Fruit fly (Drosophila melanogaster) whole organism, embryonic: Measurements from ENCODE around the gene eys.

Experiments used
- ATbp ChIP-seq: fragments of 200-800 bp; sonication (Bioruptor generic); optimal IDR thresholded peaks from 2 replicates; lab custom pipeline; 2017; ENCODE audit warnings: missing biosample characterization, mild to moderate bottlenecking, missing genetic modification characterization, missing genetic modification reagents
- Bdp1 ChIP-seq: fragments of 200-800 bp; sonication (Bioruptor generic); optimal IDR thresholded peaks from 3 replicates; lab custom pipeline; 2016; ENCODE audit warnings: missing biosample characterization, missing genetic modification characterization
- Bgb ChIP-seq: fragments of 200-800 bp; sonication (Bioruptor generic); IDR thresholded peaks from 2 replicates; pipeline ENCODE4 v1.3.6; 2022; ENCODE audit warnings: missing biosample characterization, missing genetic modification characterization; ENCODE audit not compliant: partially characterized antibody
- Blimp-1 ChIP-seq: fragments of 200-800 bp; sonication (Bioruptor generic); optimal IDR thresholded peaks from 3 replicates; lab custom pipeline; 2018; ENCODE audit warnings: missing biosample characterization, missing genetic modification characterization, mild to moderate bottlenecking, moderate library complexity, missing genetic modification reagents
- CG10543 ChIP-seq: fragments of 200-800 bp; sonication (Bioruptor generic); optimal IDR thresholded peaks from 3 replicates; lab custom pipeline; 2017; ENCODE audit warnings: missing biosample characterization, mild to moderate bottlenecking, missing genetic modification characterization, moderate library complexity
- CG10565 ChIP-seq: fragments of 200-800 bp; sonication (Bioruptor generic); optimal IDR thresholded peaks from 3 replicates; lab custom pipeline; 2016; ENCODE audit warnings: missing biosample characterization, mild to moderate bottlenecking, missing genetic modification characterization
- CG12071 ChIP-seq: fragments of 200-800 bp; sonication (Bioruptor generic); optimal IDR thresholded peaks from 3 replicates; lab custom pipeline; 2018; ENCODE audit warnings: missing biosample characterization, mild to moderate bottlenecking, missing genetic modification characterization
- CG13123 ChIP-seq: fragments of 200-800 bp; sonication (Bioruptor generic); optimal IDR thresholded peaks from 2 replicates; lab custom pipeline; 2016; ENCODE audit warnings: missing biosample characterization, missing genetic modification characterization
- CG14667 ChIP-seq: fragments of 200-800 bp; sonication (Bioruptor generic); IDR thresholded peaks from 2 replicates; pipeline ENCODE4 v1.3.6; 2022; ENCODE audit warnings: missing biosample characterization, missing genetic modification characterization
- CG15073 ChIP-seq: fragments of 200-800 bp; sonication (Bioruptor generic); optimal IDR thresholded peaks from 2 replicates; lab custom pipeline; 2016; ENCODE audit warnings: missing biosample characterization, missing genetic modification characterization
- CG15696 ChIP-seq: fragments of 200-800 bp; sonication (Bioruptor generic); optimal IDR thresholded peaks from 2 replicates; lab custom pipeline; 2019; ENCODE audit warnings: missing biosample characterization, mild to moderate bottlenecking, missing genetic modification characterization, moderate library complexity
- CG16779 ChIP-seq: fragments of 200-800 bp; sonication (Bioruptor generic); IDR thresholded peaks from 2 replicates; pipeline ENCODE4 v1.3.6; 2022; ENCODE audit warnings: missing biosample characterization, missing genetic modification characterization
- CG2199 ChIP-seq: fragments of 200-800 bp; sonication (Bioruptor generic); IDR thresholded peaks from 3 replicates; pipeline ENCODE4 v1.3.6; 2022; ENCODE audit warnings: missing biosample characterization, missing genetic modification characterization
- CG3838 ChIP-seq: fragments of 200-800 bp; sonication (Bioruptor generic); optimal IDR thresholded peaks from 3 replicates; lab custom pipeline; 2016; ENCODE audit warnings: missing biosample characterization, missing genetic modification characterization
- CG4424 ChIP-seq: fragments of 200-800 bp; sonication (Bioruptor generic); optimal IDR thresholded peaks from 3 replicates; lab custom pipeline; 2016; ENCODE audit warnings: missing biosample characterization, missing genetic modification characterization
- CG6175 ChIP-seq: fragments of 200-800 bp; sonication (Bioruptor generic); IDR thresholded peaks from 3 replicates; pipeline ENCODE4 v1.3.6; 2022; ENCODE audit warnings: missing biosample characterization, missing genetic modification characterization
- CG6765 ChIP-seq: fragments of 200-800 bp; sonication (Bioruptor generic); optimal IDR thresholded peaks from 3 replicates; lab custom pipeline; 2017; ENCODE audit warnings: missing biosample characterization, mild to moderate bottlenecking, missing genetic modification characterization
- D ChIP-seq, 2 experiments: fragments of 200-800 bp in 1 of 2; fragments of >200 bp in 1 of 2; sonication (Bioruptor generic) in 1 of 2; optimal IDR thresholded peaks; 2 replicates in 1 of 2; 3 replicates in 1 of 2; lab custom pipeline; 2017; ENCODE audit warnings: mild to moderate bottlenecking in 1 of 2, missing biosample characterization in 1 of 2, missing genetic modification characterization in 1 of 2, missing genetic modification reagents in 1 of 2
- Deaf1 ChIP-seq: fragments of 200-800 bp; optimal IDR thresholded peaks from 3 replicates; lab custom pipeline; 2019; ENCODE audit warnings: missing biosample characterization, mild to moderate bottlenecking, missing genetic modification characterization, moderate library complexity
- Elba2 ChIP-seq: fragments of 200-800 bp; sonication (Bioruptor generic); optimal IDR thresholded peaks from 3 replicates; lab custom pipeline; 2016; ENCODE audit warnings: missing biosample characterization, missing genetic modification characterization
- Hr78 ChIP-seq, 2 experiments: fragments of 200-800 bp in 1 of 2; fragments of >200 bp in 1 of 2; sonication (Bioruptor generic) in 1 of 2; optimal IDR thresholded peaks; 2 replicates each; lab custom pipeline; 2017 to 2019; ENCODE audit warnings: missing biosample characterization in 2 of 2, missing genetic modification characterization in 2 of 2, mild to moderate bottlenecking in 1 of 2, moderate library complexity in 1 of 2
- MESR4 ChIP-seq: fragments of 200-800 bp; sonication (Bioruptor generic); optimal IDR thresholded peaks from 2 replicates; lab custom pipeline; 2018; ENCODE audit warnings: missing biosample characterization, mild to moderate bottlenecking, missing genetic modification characterization, moderate library complexity
- Max ChIP-seq: fragments of 200-800 bp; sonication (Bioruptor generic); optimal IDR thresholded peaks from 2 replicates; lab custom pipeline; 2016; ENCODE audit warnings: missing biosample characterization, mild to moderate bottlenecking, missing genetic modification characterization
- Pdp1 ChIP-seq, 2 experiments: fragments of 200-800 bp; sonication (Bioruptor generic); optimal IDR thresholded peaks; 3 replicates each; lab custom pipeline; 2016; ENCODE audit warnings: missing biosample characterization in 2 of 2, missing genetic modification characterization in 2 of 2, mild to moderate bottlenecking in 1 of 2, moderate library complexity in 1 of 2
- Scr ChIP-seq: fragments of 200-800 bp; sonication (Bioruptor generic); IDR thresholded peaks from 2 replicates; pipeline ENCODE4 v1.3.6; 2022; ENCODE audit warnings: missing biosample characterization, missing genetic modification characterization; ENCODE audit not compliant: partially characterized antibody
- Sin3A ChIP-seq: fragments of >200 bp; optimal IDR thresholded peaks from 2 replicates; lab custom pipeline; 2018
- Six4 ChIP-seq: fragments of 200-800 bp; sonication (Bioruptor generic); optimal IDR thresholded peaks from 2 replicates; lab custom pipeline; 2016; ENCODE audit warnings: missing biosample characterization, missing genetic modification characterization
- Sox102F ChIP-seq: fragments of 200-800 bp; sonication (Bioruptor generic); optimal IDR thresholded peaks from 2 replicates; lab custom pipeline; 2018; ENCODE audit warnings: missing biosample characterization, mild to moderate bottlenecking, missing genetic modification characterization, moderate library complexity
- Vsx1 ChIP-seq: fragments of 200-800 bp; sonication (Bioruptor generic); optimal IDR thresholded peaks from 2 replicates; lab custom pipeline; 2017; ENCODE audit warnings: missing biosample characterization, mild to moderate bottlenecking, missing genetic modification characterization, missing genetic modification reagents
- YL-1 ChIP-seq: fragments of 200-800 bp; sonication (Bioruptor generic); optimal IDR thresholded peaks from 3 replicates; lab custom pipeline; 2017; ENCODE audit warnings: missing biosample characterization, mild to moderate bottlenecking, missing genetic modification characterization
- bigmax ChIP-seq: fragments of 200-800 bp; sonication (Bioruptor generic); optimal IDR thresholded peaks from 2 replicates; lab custom pipeline; 2018; ENCODE audit warnings: missing biosample characterization, mild to moderate bottlenecking, missing genetic modification characterization
- btn ChIP-seq: fragments of 200-800 bp; sonication (Bioruptor generic); optimal IDR thresholded peaks from 2 replicates; lab custom pipeline; 2016; ENCODE audit warnings: missing biosample characterization, missing genetic modification characterization
- dmrt11E ChIP-seq: fragments of 200-800 bp; sonication (Bioruptor generic); optimal IDR thresholded peaks from 3 replicates; lab custom pipeline; 2018; ENCODE audit warnings: missing biosample characterization, mild to moderate bottlenecking, missing genetic modification characterization, moderate library complexity
- esg ChIP-seq: fragments of 200-800 bp; sonication (Bioruptor generic); conservative IDR thresholded peaks from 2 replicates; pipeline ENCODE4 v1.3.6; 2022; ENCODE audit warnings: missing biosample characterization, missing genetic modification characterization
- eve ChIP-seq, 2 experiments: fragments of >200 bp; optimal IDR thresholded peaks; 2 replicates each; lab custom pipeline; 2017; ENCODE audit warnings: missing biosample characterization in 2 of 2, missing genetic modification characterization in 2 of 2
- jigr1 ChIP-seq: fragments of 200-800 bp; sonication (Bioruptor generic); IDR thresholded peaks from 3 replicates; pipeline ENCODE4 v1.3.6; 2022; ENCODE audit warnings: missing biosample characterization, missing genetic modification characterization
- klu ChIP-seq: fragments of 200-800 bp; sonication (Bioruptor generic); IDR thresholded peaks from 2 replicates; pipeline ENCODE4 v1.3.6; 2022; ENCODE audit warnings: missing biosample characterization, missing genetic modification characterization
- lov ChIP-seq, 2 experiments: fragments of 200-800 bp in 1 of 2; fragments of >200 bp in 1 of 2; sonication (Bioruptor generic) in 1 of 2; IDR thresholded peaks in 1 of 2; optimal IDR thresholded peaks in 1 of 2; 2 replicates in 1 of 2; 3 replicates in 1 of 2; pipeline versions ENCODE4 v1.3.6 to Lab custom; 2017 to 2022; ENCODE audit warnings: missing biosample characterization in 1 of 2, missing genetic modification characterization in 1 of 2
- p53 ChIP-seq: fragments of 200-800 bp; sonication (Bioruptor generic); optimal IDR thresholded peaks from 2 replicates; lab custom pipeline; 2016; ENCODE audit warnings: missing biosample characterization, missing genetic modification characterization
- peb ChIP-seq: fragments of 200-800 bp; sonication (Bioruptor generic); IDR thresholded peaks from 2 replicates; pipeline ENCODE4 v1.3.6; 2022; ENCODE audit warnings: missing biosample characterization, missing genetic modification characterization
- salm ChIP-seq: fragments of 200-800 bp; sonication (Bioruptor generic); optimal IDR thresholded peaks from 2 replicates; lab custom pipeline; 2018; ENCODE audit warnings: missing biosample characterization, mild to moderate bottlenecking, missing genetic modification characterization
- sima ChIP-seq: fragments of 200-800 bp; sonication (Bioruptor generic); optimal IDR thresholded peaks from 2 replicates; lab custom pipeline; 2016; ENCODE audit warnings: missing biosample characterization, missing genetic modification characterization
- slbo ChIP-seq: fragments of 200-800 bp; sonication (Bioruptor generic); IDR thresholded peaks from 2 replicates; pipeline ENCODE4 v1.3.6; 2022; ENCODE audit warnings: missing biosample characterization, missing genetic modification characterization
- sqz ChIP-seq: fragments of 200-800 bp; sonication (Bioruptor generic); optimal IDR thresholded peaks from 3 replicates; lab custom pipeline; 2018; ENCODE audit warnings: missing biosample characterization, mild to moderate bottlenecking, missing genetic modification characterization
- stc ChIP-seq: fragments of 200-800 bp; sonication (Bioruptor generic); IDR thresholded peaks from 2 replicates; pipeline ENCODE4 v1.3.6; 2022; ENCODE audit warnings: missing biosample characterization, missing genetic modification characterization
- stwl ChIP-seq: fragments of 200-800 bp; sonication (Bioruptor generic); optimal IDR thresholded peaks from 3 replicates; lab custom pipeline; 2018; ENCODE audit warnings: missing biosample characterization, mild to moderate bottlenecking, missing genetic modification characterization, moderate library complexity
- tll ChIP-seq, 2 experiments: fragments of 200-800 bp in 1 of 2; fragments of >200 bp in 1 of 2; sonication (Bioruptor generic) in 1 of 2; optimal IDR thresholded peaks; 2 replicates each; lab custom pipeline; 2017 to 2019; ENCODE audit warnings: missing biosample characterization in 2 of 2, missing genetic modification characterization in 2 of 2, mild to moderate bottlenecking in 1 of 2, moderate library complexity in 1 of 2
- tna ChIP-seq: fragments of 200-800 bp; sonication (Bioruptor generic); IDR thresholded peaks from 2 replicates; pipeline ENCODE4 v1.3.6; 2022; ENCODE audit warnings: missing biosample characterization, missing genetic modification characterization; ENCODE audit not compliant: partially characterized antibody
- ttk ChIP-seq: fragments of 200-800 bp; sonication (Bioruptor generic); IDR thresholded peaks from 2 replicates; pipeline ENCODE4 v2.1.2; 2022; ENCODE audit warnings: missing biosample characterization, missing genetic modification characterization

The eys gene

dm6 chr2L:2380805-2381204 lies 69.3 kb downstream of the eys start, which contains the start of gene Eogt (continued):
- TF ChIP-seq esg (GFP tag; lab: Robert Waterston, UW) (peak; percentile 96), peb (peak; percentile 94), CG10565 (GFP tag; lab: Kevin White, UChicago) (peak; percentile 54), sqz (GFP tag; lab: Kevin White, UChicago) (no peak), Blimp-1 (GFP tag; lab: Kevin White, UChicago) (peak; percentile 82), Bgb (no peak), eve (GFP tag; optimal IDR thresholded peaks at IDR 0.05; lab: Kevin White, UChicago) (no peak), stwl (tag; lab: Kevin White, UChicago) (peak; percentile 72), Sin3A (lab: Kevin White, UChicago) (peak; percentile 31), D (optimal IDR thresholded peaks at IDR 0.05; lab: Kevin White, UChicago) (no peak), D (GFP tag; optimal IDR thresholded peaks at IDR 0.05; lab: Kevin White, UChicago) (peak; percentile 85), tna (no peak), Sox102F (GFP tag; lab: Kevin White, UChicago) (peak; percentile 94), CG16779 (GFP tag; lab: Robert Waterston, UW) (peak; percentile 84), CG3838 (GFP tag; lab: Kevin White, UChicago) (peak; percentile 74), Bdp1 (GFP tag; lab: Kevin White, UChicago) (peak; percentile 68), bigmax (GFP tag; lab: Kevin White, UChicago) (no peak), Six4 (peak; percentile 79), p53 (GFP tag; lab: Kevin White, UChicago) (peak; percentile 23), CG12071 (GFP tag; lab: Kevin White, UChicago) (peak; percentile 56), ttk (GFP tag; lab: Robert Waterston, UW) (peak; percentile 97), CG6175 (GFP tag; lab: Robert Waterston, UW) (peak; percentile 90), sima (GFP tag; lab: Kevin White, UChicago) (no peak), stc (GFP tag; lab: Robert Waterston, UW) (peak; percentile 97), tll (GFP tag; optimal IDR thresholded peaks at IDR 0.05; lab: Kevin White, UChicago) (peak in 1 of 2 experiments; percentile 28), Scr (GFP tag; lab: Robert Waterston, UW) (peak; percentile 34; the same call in 1 of the 2 replicates), klu (peak; percentile 90), CG13123 (peak; percentile 88), btn (GFP tag; lab: Kevin White, UChicago) (no peak), CG4424 (GFP tag; lab: Kevin White, UChicago) (peak; percentile 89), CG6765 (GFP tag; lab: Kevin White, UChicago) (peak; percentile 43), lov (optimal IDR thresholded peaks at IDR 0.05; lab: Kevin White, UChicago) (no peak), lov (GFP tag; IDR thresholded peaks at IDR 0.05; lab: Robert Waterston, UW) (peak; percentile 96), Pdp1 (GFP tag; optimal IDR thresholded peaks at IDR 0.05; lab: Kevin White, UChicago) (peak; percentile 82 to 85), slbo (GFP tag; lab: Robert Waterston, UW) (peak; percentile 98), jigr1 (GFP tag; lab: Robert Waterston, UW) (peak; percentile 95), Max (peak; percentile 80), CG15073 (GFP tag; lab: Kevin White, UChicago) (peak; percentile 60), salm (peak; percentile 90), Hr78 (GFP tag; optimal IDR thresholded peaks at IDR 0.05; lab: Kevin White, UChicago) (no peak), CG2199 (peak; percentile 96), ATbp (GFP tag; lab: Kevin White, UChicago) (peak; percentile 89), dmrt11E (peak; percentile 98), Vsx1 (no peak), CG10543 (GFP tag; lab: Kevin White, UChicago) (peak; percentile 44), CG14667 (GFP tag; lab: Robert Waterston, UW) (peak; percentile 95), Elba2 (GFP tag; lab: Kevin White, UChicago) (peak; percentile 68), Deaf1 (peak; percentile 69), MESR4 (GFP tag; lab: Kevin White, UChicago) (no peak), YL-1 (GFP tag; lab: Kevin White, UChicago) (peak; percentile 76), CG15696 (tag; lab: Kevin White, UChicago) (peak; percentile 92)
